Fruit fly (Drosophila melanogaster) whole organism, wandering third instar larva: Measurements from ENCODE around the gene Ae2.

Source experiments
- Abd-B ChIP-seq: fragments of >200 bp; optimal IDR thresholded peaks from 2 replicates; lab custom pipeline; 2017; ENCODE audit warnings: missing biosample characterization, missing genetic modification characterization
- CG32264 ChIP-seq: fragments of 200-800 bp; sonication (Bioruptor generic); optimal IDR thresholded peaks from 2 replicates; lab custom pipeline; 2016; ENCODE audit warnings: missing biosample characterization, missing genetic modification characterization
- Dif ChIP-seq: fragments of 200-275, 200-300 bp; sonication (Bioruptor generic); optimal IDR thresholded peaks from 2 replicates; lab custom pipeline; 2018; ENCODE audit warnings: missing biosample characterization, missing genetic modification characterization; ENCODE audit not compliant: partially characterized antibody
- Hnf4 ChIP-seq: fragments of 200-800 bp; sonication (Bioruptor generic); optimal IDR thresholded peaks from 2 replicates; lab custom pipeline; 2016; ENCODE audit warnings: missing biosample characterization, mild to moderate bottlenecking, missing genetic modification characterization
- Hr78 ChIP-seq: fragments of >200 bp; optimal IDR thresholded peaks from 2 replicates; lab custom pipeline; 2017; ENCODE audit warnings: missing biosample characterization, missing genetic modification characterization
- Mio ChIP-seq: sonication (Bioruptor generic); optimal IDR thresholded peaks from 2 replicates; lab custom pipeline; 2016; ENCODE audit warnings: missing biosample characterization, missing genetic modification characterization
- Rel ChIP-seq, 2 experiments: fragments of 200-800 bp; sonication (Bioruptor generic) in 1 of 2; optimal IDR thresholded peaks; 2 replicates in 1 of 2; 3 replicates in 1 of 2; lab custom pipeline; 2016 to 2019; ENCODE audit warnings: mild to moderate bottlenecking in 2 of 2, missing biosample characterization in 2 of 2, missing genetic modification characterization in 2 of 2, moderate library complexity in 1 of 2
- dl ChIP-seq, 2 experiments: fragments of 175-275, 200-275 bp in 1 of 2; fragments of 200-275 bp in 1 of 2; sonication (Bioruptor generic); optimal IDR thresholded peaks; lab custom pipeline; 2018; ENCODE audit warnings: mild to moderate bottlenecking in 2 of 2, missing biosample characterization in 2 of 2, missing genetic modification characterization in 2 of 2, moderate library complexity in 2 of 2; ENCODE audit not compliant: partially characterized antibody in 2 of 2, insufficient read depth in 1 of 2
- fru ChIP-seq: fragments of 200-800 bp; sonication (Bioruptor generic); optimal IDR thresholded peaks from 3 replicates; lab custom pipeline; 2016; ENCODE audit warnings: missing biosample characterization, mild to moderate bottlenecking, missing genetic modification characterization
- pan ChIP-seq: fragments of >200 bp; optimal IDR thresholded peaks from 2 replicates; lab custom pipeline; 2017
- psq ChIP-seq: fragments of 200-800 bp; sonication (Bioruptor generic); optimal IDR thresholded peaks from 3 replicates; lab custom pipeline; 2017; ENCODE audit warnings: missing biosample characterization, mild to moderate bottlenecking, missing genetic modification characterization, moderate library complexity
- usp ChIP-seq: fragments of >200 bp; optimal IDR thresholded peaks from 2 replicates; lab custom pipeline; 2017; ENCODE audit warnings: missing biosample characterization, missing genetic modification characterization
- woc ChIP-seq: sonication (Bioruptor generic); optimal IDR thresholded peaks from 2 replicates; lab custom pipeline; 2016; ENCODE audit warnings: missing biosample characterization, mild to moderate bottlenecking, missing genetic modification characterization

DNA sequence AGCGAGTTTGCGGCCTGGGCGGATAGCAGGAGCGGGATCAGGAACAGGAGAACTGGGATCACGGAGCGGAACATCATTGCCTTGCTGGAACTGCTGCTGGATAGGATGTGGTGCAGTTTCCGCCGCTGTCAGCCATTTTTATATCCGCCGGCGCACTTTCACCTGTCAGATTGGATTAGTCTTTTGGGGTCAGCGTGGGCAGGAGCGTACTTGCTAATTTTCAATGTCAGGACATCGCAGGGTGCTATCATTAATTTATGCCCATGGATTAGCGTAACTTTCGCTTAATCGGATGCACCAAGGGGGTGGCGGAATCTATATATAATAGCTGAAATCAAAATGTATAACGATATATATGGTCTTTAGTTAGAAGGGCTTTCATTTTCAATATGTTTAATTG is 60.5 kb downstream of the Ae2 start, which contains the start of gene Ilp5:
- no peak for TF ChIP-seq Abd-B (GFP tag; lab: Kevin White, UChicago)
- no peak for TF ChIP-seq Hr78 (GFP tag; lab: Kevin White, UChicago)
- no peak for TF ChIP-seq Hnf4
- no peak for TF ChIP-seq dl (GFP tag; optimal IDR thresholded peaks at IDR 0.05; lab: Kevin White, UChicago; ENCODE audit: insufficient read depth in 1 of 2, partially characterized antibody in 2 of 2)
- no peak for TF ChIP-seq fru (GFP tag; lab: Kevin White, UChicago)
- no peak for TF ChIP-seq pan (lab: Kevin White, UChicago)
- no peak for TF ChIP-seq Mio (GFP tag; lab: Kevin White, UChicago)
- no peak for TF ChIP-seq usp
- TF ChIP-seq psq (GFP tag; lab: Kevin White, UChicago): no peak
- no peak for TF ChIP-seq Rel (GFP tag; optimal IDR thresholded peaks at IDR 0.05; lab: Kevin White, UChicago)
- no peak for TF ChIP-seq Rel (tag; optimal IDR thresholded peaks at IDR 0.05; lab: Kevin White, UChicago)
- no peak for TF ChIP-seq woc (GFP tag; lab: Kevin White, UChicago)
- TF ChIP-seq Dif (GFP tag; lab: Kevin White, UChicago): no peak
- TF ChIP-seq CG32264 (GFP tag; lab: Kevin White, UChicago): no peak
